Worm (Caenorhabditis elegans): ENCODE results near the gene C33G8.13.

DNA sequence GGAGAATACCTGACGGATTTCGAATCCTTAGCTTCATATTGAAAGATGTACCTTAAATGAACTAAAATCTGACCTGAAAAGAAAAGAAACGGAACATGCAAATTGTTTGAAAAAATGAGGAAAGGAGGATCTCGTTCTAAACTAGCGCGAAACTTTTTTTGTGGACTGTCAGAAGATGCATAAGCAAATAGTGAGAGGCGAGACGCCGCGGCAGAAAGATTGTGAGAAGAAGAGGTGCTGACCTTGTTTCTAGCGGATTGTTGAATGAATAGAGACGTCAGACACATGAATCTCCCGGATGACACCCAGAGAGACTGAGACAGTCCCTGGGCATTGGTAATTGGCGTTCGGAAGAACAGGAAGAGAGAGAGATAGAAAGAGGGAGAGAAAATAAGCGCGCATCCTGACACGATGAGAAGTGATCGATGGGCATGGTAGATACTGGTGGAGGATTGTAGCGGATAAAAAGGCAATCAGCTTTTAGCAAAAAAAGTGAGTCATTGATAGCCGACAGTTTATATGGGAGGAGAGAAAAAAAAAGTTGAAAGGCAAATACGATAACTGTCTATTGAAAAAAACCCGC, 45.7 kb downstream of the C33G8.13 start, which contains the start of gene ptr-15:
- TF ChIP-seq ztf-29 (GFP tag; IDR thresholded peaks at IDR 0.05): no peak
- no peak for TF ChIP-seq flt-1 (GFP tag; IDR thresholded peaks at IDR 0.05)
- no peak for TF ChIP-seq ref-1 (GFP tag; conservative IDR thresholded peaks at IDR 0.05)
- no peak for TF ChIP-seq ztf-23 (GFP tag; IDR thresholded peaks at IDR 0.05)
- TF ChIP-seq T22C8.4 (GFP tag; IDR thresholded peaks at IDR 0.05): no peak
- TF ChIP-seq klf-2 (GFP tag; conservative IDR thresholded peaks at IDR 0.05): no peak

All from whole organism, midembryonic.